Fruit fly (Drosophila melanogaster): ENCODE measurements around the gene Neb-cGP.

dm6 chrX:10473510-10474212 lies 13.1 kb downstream of the Neb-cGP start, which contains the start of gene CG2889:
- TF ChIP-seq CG14655 (GFP tag; optimal IDR thresholded peaks at IDR 0.05) (no peak), Pif1B (GFP tag; optimal IDR thresholded peaks at IDR 0.05) (no peak), CG12605 (GFP tag; IDR thresholded peaks at IDR 0.05) (no peak), rn (GFP tag; IDR thresholded peaks at IDR 0.05) (no peak), CG8159 (tag; optimal IDR thresholded peaks at IDR 0.05) (no peak), Ets98B (GFP tag; IDR thresholded peaks at IDR 0.05) (no peak), CG15710 (tag; optimal IDR thresholded peaks at IDR 0.05) (no peak), CG13204 (GFP tag; optimal IDR thresholded peaks at IDR 0.05) (no peak), fd96Ca (GFP tag; IDR thresholded peaks at IDR 0.05) (0 out of 3 replicates have a peak, but pooled peaks have one; percentile 30), Snoo (tag; optimal IDR thresholded peaks at IDR 0.05) (no peak), CG10348 (GFP tag; IDR thresholded peaks at IDR 0.05) (no peak), EcR (GFP tag; optimal IDR thresholded peaks at IDR 0.05) (peak; percentile 96), Pif1A (GFP tag; optimal IDR thresholded peaks at IDR 0.05) (no peak), D1 (tag; optimal IDR thresholded peaks at IDR 0.05) (no peak)

All from whole organism, pupa.